Worm (Caenorhabditis elegans): ENCODE results near the gene rpn-3.

ce11 chrIII:8490254-8490653 is 43.1 kb downstream of the rpn-3 start, which contains the start of the genes ess-2 and F42H10.2:
- TF ChIP-seq lsy-2 (tag; optimal IDR thresholded peaks at IDR 0.05) = peak; percentile 23
- no peak for TF ChIP-seq ham-2 (GFP tag; optimal IDR thresholded peaks at IDR 0.05)
- no peak for TF ChIP-seq nhr-237 (tag; optimal IDR thresholded peaks at IDR 0.05)
- TF ChIP-seq nhr-12 (tag; optimal IDR thresholded peaks at IDR 0.05) = no peak
